Fruit fly (Drosophila melanogaster) Kc167 (cell line): ENCODE data around the gene CG14687.

Source experiments
- h ChIP-seq: fragments of >200 bp; optimal IDR thresholded peaks from 3 replicates; lab custom pipeline; 2018; ENCODE audit warnings: missing external identifiers
- insv ChIP-seq: fragments of >200 bp; optimal IDR thresholded peaks from 3 replicates; lab custom pipeline; 2018; ENCODE audit warnings: missing external identifiers
- psq ChIP-seq: fragments of >200 bp; optimal IDR thresholded peaks from 2 replicates; lab custom pipeline; 2017; ENCODE audit warnings: missing external identifiers
- ttk ChIP-seq: sonication (Bioruptor generic); optimal IDR thresholded peaks from 2 replicates; lab custom pipeline; 2017; ENCODE audit warnings: missing external identifiers

DNA sequence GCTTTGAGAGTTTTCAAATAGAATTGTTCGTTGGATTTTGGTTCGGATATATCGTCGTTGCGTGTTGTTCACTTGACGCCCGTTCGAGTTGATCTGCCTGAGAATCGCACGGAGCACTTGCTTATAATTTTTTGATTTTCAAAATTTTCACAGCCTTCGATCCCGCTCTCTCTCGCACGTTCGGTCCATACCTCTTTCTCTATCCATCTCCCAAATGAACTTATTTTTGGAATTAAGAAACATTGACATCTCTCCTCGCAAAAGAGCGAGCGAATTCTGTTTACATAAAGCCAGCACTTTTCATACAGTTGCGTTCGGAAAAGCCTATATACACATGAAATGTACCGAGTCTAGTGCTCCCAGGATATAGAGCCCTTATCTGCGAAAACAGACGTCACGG, 15.4 kb upstream of the CG14687 start, which contains the start of the genes CG45076, CG45078 and fau:
- TF ChIP-seq psq (lab: Kevin White, UChicago) (no peak), h (lab: Kevin White, UChicago) (no peak), ttk (lab: Kevin White, UChicago) (no peak), insv (lab: Kevin White, UChicago) (no peak)
